Worm (Caenorhabditis elegans) whole organism, young adult: ENCODE results near the gene T10B5.10.

ENCODE experiments used
- F10E7.11 ChIP-seq: sonication (generic microtip); optimal IDR thresholded peaks from 2 replicates; lab custom pipeline; 2017; ENCODE audit warnings: mild to moderate bottlenecking, missing genetic modification characterization, moderate library complexity, missing compliant biosample characterization
- F49E8.2 ChIP-seq: sonication (generic microtip); optimal IDR thresholded peaks from 3 replicates; lab custom pipeline; 2017; ENCODE audit warnings: missing genetic modification characterization, mild to moderate bottlenecking, missing compliant biosample characterization, antibody characterized with exemption, moderate library complexity; ENCODE audit not compliant: insufficient read depth
- F52B5.7 ChIP-seq: sonication (generic microtip); optimal IDR thresholded peaks from 2 replicates; lab custom pipeline; 2016; ENCODE audit warnings: mild to moderate bottlenecking, missing genetic modification characterization, missing compliant biosample characterization
- F55B11.4 ChIP-seq: sonication (generic microtip); optimal IDR thresholded peaks from 2 replicates; lab custom pipeline; 2016; ENCODE audit warnings: missing compliant biosample characterization, missing genetic modification characterization, borderline replicate concordance; ENCODE audit not compliant: insufficient read depth
- K11D2.4 ChIP-seq: fragments of 200-800 bp; sonication (Bioruptor generic); IDR thresholded peaks from 2 replicates; pipeline ENCODE4 v1.3.6; 2022; ENCODE audit warnings: missing genetic modification reagents, missing genetic modification characterization, missing compliant biosample characterization
- K12H6.12 ChIP-seq: fragments of 200-800 bp; sonication (Bioruptor generic); optimal IDR thresholded peaks from 2 replicates; lab custom pipeline; 2018; ENCODE audit warnings: mild to moderate bottlenecking, missing genetic modification characterization, missing compliant biosample characterization
- T26A5.8 ChIP-seq: sonication (generic microtip); optimal IDR thresholded peaks from 2 replicates; lab custom pipeline; 2016; ENCODE audit warnings: missing genetic modification characterization, missing compliant biosample characterization
- Y79H2A.3 ChIP-seq: fragments of 200-800 bp; sonication (Bioruptor generic); conservative IDR thresholded peaks from 2 replicates; pipeline ENCODE4 v1.3.6; 2022; ENCODE audit warnings: missing genetic modification reagents, missing genetic modification characterization, missing compliant biosample characterization
- ama-1 ChIP-seq, 3 experiments: fragments of 150-350 bp in 1 of 3; sonication (generic microtip) in 2 of 3; optimal IDR thresholded peaks; 2 replicates each; lab custom pipeline; 2014 to 2018; ENCODE audit warnings: missing biosample characterization in 2 of 3, missing genetic modification characterization in 2 of 3, missing genetic modification reagents in 2 of 3
- aptf-3 ChIP-seq: fragments of 200-800 bp; sonication (Bioruptor generic); IDR thresholded peaks from 2 replicates; pipeline ENCODE4 v1.3.6; 2022; ENCODE audit warnings: missing genetic modification characterization, missing compliant biosample characterization
- atf-7 ChIP-seq: sonication (generic microtip); optimal IDR thresholded peaks from 2 replicates; lab custom pipeline; 2017; ENCODE audit warnings: mild to moderate bottlenecking, missing genetic modification characterization, missing compliant biosample characterization
- athp-1 ChIP-seq: sonication (generic microtip); optimal IDR thresholded peaks from 2 replicates; lab custom pipeline; 2017; ENCODE audit warnings: mild to moderate bottlenecking, missing genetic modification characterization, missing compliant biosample characterization
- attf-3 ChIP-seq: fragments of 200-800 bp; sonication (Bioruptor generic); conservative IDR thresholded peaks from 2 replicates; pipeline ENCODE4 v1.3.6; 2022; ENCODE audit warnings: missing genetic modification reagents, missing genetic modification characterization, missing compliant biosample characterization
- attf-5 ChIP-seq: fragments of 200-800 bp; sonication (Bioruptor generic); optimal IDR thresholded peaks from 2 replicates; lab custom pipeline; 2018; ENCODE audit warnings: mild to moderate bottlenecking, missing genetic modification characterization, missing compliant biosample characterization
- cebp-1 ChIP-seq, 2 experiments: fragments of 200-800 bp in 1 of 2; sonication (Bioruptor generic) in 1 of 2; sonication (generic microtip) in 1 of 2; IDR thresholded peaks in 1 of 2; optimal IDR thresholded peaks in 1 of 2; 2 replicates each; pipeline versions ENCODE4 v1.3.6 to Lab custom; 2017 to 2022; ENCODE audit warnings: missing compliant biosample characterization in 2 of 2, missing genetic modification characterization in 2 of 2, mild to moderate bottlenecking in 1 of 2, missing genetic modification reagents in 1 of 2, moderate library complexity in 1 of 2
- ceh-40 ChIP-seq: fragments of 200-800 bp; sonication (Bioruptor generic); IDR thresholded peaks from 2 replicates; pipeline ENCODE4 v1.3.6; 2022; ENCODE audit warnings: missing genetic modification characterization, missing compliant biosample characterization
- ceh-58 ChIP-seq: fragments of 200-800 bp; sonication (Bioruptor generic); IDR thresholded peaks from 2 replicates; pipeline ENCODE4 v1.3.6; 2022; ENCODE audit warnings: missing genetic modification characterization, missing compliant biosample characterization
- ceh-91 ChIP-seq: fragments of 200-800 bp; sonication (Bioruptor generic); IDR thresholded peaks from 2 replicates; pipeline ENCODE4 v1.3.6; 2022; ENCODE audit warnings: missing genetic modification reagents, missing genetic modification characterization, missing compliant biosample characterization
- dox-1 ChIP-seq: fragments of 200-800 bp; sonication (Bioruptor generic); IDR thresholded peaks from 2 replicates; pipeline ENCODE4 v1.3.6; 2022; ENCODE audit warnings: missing genetic modification reagents, missing genetic modification characterization, missing compliant biosample characterization
- ekl-4 ChIP-seq: fragments of 200-800 bp; sonication (Bioruptor generic); IDR thresholded peaks from 2 replicates; pipeline ENCODE4 v1.3.6; 2022; ENCODE audit warnings: missing genetic modification reagents, missing genetic modification characterization, missing compliant biosample characterization
- fkh-3 ChIP-seq: sonication (generic microtip); optimal IDR thresholded peaks from 2 replicates; lab custom pipeline; 2016; ENCODE audit warnings: mild to moderate bottlenecking, missing genetic modification characterization, missing compliant biosample characterization
- gei-17 ChIP-seq: fragments of 200-800 bp; sonication (Bioruptor generic); optimal IDR thresholded peaks from 2 replicates; lab custom pipeline; 2018; ENCODE audit warnings: mild to moderate bottlenecking, missing genetic modification characterization, missing compliant biosample characterization
- him-1 ChIP-seq: sonication (generic microtip); optimal IDR thresholded peaks from 2 replicates; lab custom pipeline; 2016; ENCODE audit warnings: missing genotype, missing genetic modification reagents, missing genetic modification characterization, missing compliant biosample characterization
- hmg-1.2 ChIP-seq: fragments of 200-800 bp; sonication (Bioruptor generic); IDR thresholded peaks from 2 replicates; pipeline ENCODE4 v1.3.6; 2022; ENCODE audit warnings: missing genetic modification reagents, missing genetic modification characterization, missing compliant biosample characterization
- hsf-1 ChIP-seq: fragments of 200-800 bp; sonication (Bioruptor generic); IDR thresholded peaks from 2 replicates; pipeline ENCODE4 v1.3.6; 2022; ENCODE audit warnings: missing genetic modification reagents, missing genetic modification characterization, missing compliant biosample characterization
- lag-1 ChIP-seq: fragments of 200-800 bp; sonication (Bioruptor generic); IDR thresholded peaks from 2 replicates; pipeline ENCODE4 v1.3.6; 2022; ENCODE audit warnings: missing genetic modification reagents, missing genetic modification characterization, missing compliant biosample characterization
- let-526 ChIP-seq: fragments of 200-800 bp; sonication (Bioruptor generic); IDR thresholded peaks from 2 replicates; pipeline ENCODE4 v1.3.6; 2022; ENCODE audit warnings: missing genetic modification reagents, missing genetic modification characterization, missing compliant biosample characterization
- lin-40 ChIP-seq: sonication (generic microtip); optimal IDR thresholded peaks from 2 replicates; lab custom pipeline; 2016; ENCODE audit warnings: missing genetic modification characterization, mild to moderate bottlenecking, missing compliant biosample characterization, missing genotype, missing genetic modification reagents
- lin-54 ChIP-seq: fragments of 200-800 bp; sonication (Bioruptor generic); optimal IDR thresholded peaks from 2 replicates; lab custom pipeline; 2018; ENCODE audit warnings: mild to moderate bottlenecking, missing genetic modification characterization, missing compliant biosample characterization
- lir-1 ChIP-seq: fragments of 200-800 bp; sonication (Bioruptor generic); conservative IDR thresholded peaks from 2 replicates; pipeline ENCODE4 v1.3.6; 2022; ENCODE audit warnings: missing genetic modification reagents, missing genetic modification characterization, missing compliant biosample characterization
- madf-10 ChIP-seq: sonication (generic microtip); optimal IDR thresholded peaks from 2 replicates; lab custom pipeline; 2016; ENCODE audit warnings: mild to moderate bottlenecking, missing genetic modification characterization, missing compliant biosample characterization
- madf-6 ChIP-seq: fragments of 200-800 bp; sonication (Bioruptor generic); IDR thresholded peaks from 2 replicates; pipeline ENCODE4 v1.3.6; 2022; ENCODE audit warnings: missing genetic modification reagents, missing genetic modification characterization, missing compliant biosample characterization
- mxl-1 ChIP-seq: sonication (generic microtip); optimal IDR thresholded peaks from 2 replicates; lab custom pipeline; 2016; ENCODE audit warnings: missing genetic modification characterization, missing compliant biosample characterization
- nfyb-1 ChIP-seq: fragments of 200-800 bp; sonication (Bioruptor generic); IDR thresholded peaks from 2 replicates; pipeline ENCODE4 v1.3.6; 2022; ENCODE audit warnings: missing genetic modification reagents, missing genetic modification characterization, missing compliant biosample characterization
- nhr-179 ChIP-seq: sonication (generic microtip); optimal IDR thresholded peaks from 2 replicates; lab custom pipeline; 2016; ENCODE audit warnings: mild to moderate bottlenecking, missing genetic modification characterization, missing compliant biosample characterization
- nhr-90 ChIP-seq: sonication (generic microtip); optimal IDR thresholded peaks from 2 replicates; lab custom pipeline; 2016; ENCODE audit warnings: missing genotype, mild to moderate bottlenecking, missing genetic modification characterization, missing compliant biosample characterization
- pbrm-1 ChIP-seq: fragments of 200-800 bp; sonication (Bioruptor generic); IDR thresholded peaks from 2 replicates; pipeline ENCODE4 v1.3.6; 2022; ENCODE audit warnings: missing genetic modification reagents, missing genetic modification characterization, missing compliant biosample characterization
- snpc-4 ChIP-seq, 5 experiments: fragments of 150-350 bp in 1 of 5; sonication (generic microtip) in 4 of 5; optimal IDR thresholded peaks; 2 replicates each; lab custom pipeline; 2014 to 2018; ENCODE audit warnings: missing genetic modification characterization in 5 of 5, missing biosample characterization in 3 of 5, antibody characterized with exemption in 2 of 5, mild to moderate bottlenecking in 2 of 5, missing compliant biosample characterization in 2 of 5, missing genotype in 2 of 5, moderate library complexity in 2 of 5, missing genetic modification reagents in 1 of 5
- tbp1 ChIP-seq: fragments of 200-800 bp; sonication (Bioruptor generic); optimal IDR thresholded peaks from 2 replicates; lab custom pipeline; 2018; ENCODE audit warnings: mild to moderate bottlenecking, missing genetic modification characterization, missing compliant biosample characterization
- tlf-1 ChIP-seq: fragments of 200-800 bp; sonication (Bioruptor generic); optimal IDR thresholded peaks from 2 replicates; lab custom pipeline; 2018; ENCODE audit warnings: mild to moderate bottlenecking, missing genetic modification characterization, missing compliant biosample characterization
- zfh-2 ChIP-seq: fragments of 200-800 bp; sonication (Bioruptor generic); conservative IDR thresholded peaks from 2 replicates; pipeline ENCODE4 v1.3.6; 2022; ENCODE audit warnings: missing genetic modification reagents, missing genetic modification characterization, missing compliant biosample characterization
- zim-3 ChIP-seq: sonication (generic microtip); optimal IDR thresholded peaks from 2 replicates; lab custom pipeline; 2017; ENCODE audit warnings: mild to moderate bottlenecking, missing genetic modification characterization, moderate library complexity, missing compliant biosample characterization
- ztf-25 ChIP-seq: fragments of 200-800 bp; sonication (Bioruptor generic); IDR thresholded peaks from 2 replicates; pipeline ENCODE4 v1.3.6; 2022; ENCODE audit warnings: missing genetic modification reagents, missing genetic modification characterization, missing compliant biosample characterization
- ztf-26 ChIP-seq: sonication (generic microtip); optimal IDR thresholded peaks from 2 replicates; lab custom pipeline; 2017; ENCODE audit warnings: missing genetic modification characterization, missing compliant biosample characterization
- ztf-28 ChIP-seq: fragments of 200-800 bp; sonication (Bioruptor generic); IDR thresholded peaks from 2 replicates; pipeline ENCODE4 v1.3.6; 2022; ENCODE audit warnings: missing genetic modification reagents, missing genetic modification characterization, missing compliant biosample characterization
- ztf-6 ChIP-seq: fragments of 200-800 bp; sonication (Bioruptor generic); IDR thresholded peaks from 2 replicates; pipeline ENCODE4 v1.3.6; 2022; ENCODE audit warnings: missing genetic modification reagents, missing genetic modification characterization, missing compliant biosample characterization

Gene T10B5.10

ce11 chrV:1875497-1875988 lies 19.5 kb upstream of the T10B5.10 start (continued):
- TF ChIP-seq snpc-4 (GFP tag; optimal IDR thresholded peaks at IDR 0.05; lab: Kevin White, UChicago) (peak; percentile 8), snpc-4 (tag; optimal IDR thresholded peaks at IDR 0.05; lab: Kevin White, UChicago) (peak in 2 of 4 experiments; percentile 15 to 17), zim-3 (tag; lab: Kevin White, UChicago) (peak; percentile 82), attf-3 (peak; percentile 64), him-1 (tag; lab: Kevin White, UChicago) (peak; percentile 60), gei-17 (GFP tag; lab: Kevin White, UChicago) (peak; percentile 53), nhr-90 (no peak), zfh-2 (GFP tag; lab: Robert Waterston, UW) (no peak), ztf-26 (tag; lab: Kevin White, UChicago) (peak; percentile 59), lir-1 (GFP tag; lab: Robert Waterston, UW) (no peak), hmg-1.2 (GFP tag; lab: Robert Waterston, UW) (peak; percentile 48), Y79H2A.3 (GFP tag; lab: Robert Waterston, UW) (peak; percentile 93), K11D2.4 (GFP tag; lab: Robert Waterston, UW) (peak; percentile 43; the same call in 1 of the 2 replicates), F10E7.11 (tag; lab: Kevin White, UChicago) (peak; percentile 93), tlf-1 (GFP tag; lab: Kevin White, UChicago) (peak; percentile 54), aptf-3 (GFP tag; lab: Robert Waterston, UW) (peak; percentile 89), F55B11.4 (no peak), atf-7 (tag; lab: Kevin White, UChicago) (peak; percentile 76), F52B5.7 (tag; lab: Kevin White, UChicago) (peak; percentile 96), ztf-6 (GFP tag; lab: Robert Waterston, UW) (no peak), pbrm-1 (GFP tag; lab: Robert Waterston, UW) (peak; percentile 67; the same call in 1 of the 2 replicates), K12H6.12 (tag; lab: Kevin White, UChicago) (peak; percentile 55), mxl-1 (peak; percentile 9), let-526 (GFP tag; lab: Robert Waterston, UW) (0 out of 2 replicates have a peak, but pooled peaks have one; percentile 28), dox-1 (GFP tag; lab: Robert Waterston, UW) (peak; percentile 59), ceh-58 (GFP tag; lab: Robert Waterston, UW) (peak; percentile 77; the same call in 1 of the 2 replicates), lin-40 (peak; percentile 3), madf-10 (tag; lab: Kevin White, UChicago) (peak; percentile 20), tbp1 (GFP tag; lab: Kevin White, UChicago) (peak; percentile 58), ztf-25 (GFP tag; lab: Robert Waterston, UW) (peak; percentile 77; the same call in 1 of the 2 replicates), attf-5 (GFP tag; lab: Kevin White, UChicago) (peak; percentile 27), ztf-28 (0 out of 2 replicates have a peak, but pooled peaks have one; percentile 60), F49E8.2 (peak; percentile 71), ama-1 (optimal IDR thresholded peaks at IDR 0.05; lab: Kevin White, UChicago) (no peak), ama-1 (GFP tag; optimal IDR thresholded peaks at IDR 0.05; lab: Kevin White, UChicago) (peak in 1 of 2 experiments; percentile 61), cebp-1 (GFP tag; IDR thresholded peaks at IDR 0.05; lab: Robert Waterston, UW) (no peak), cebp-1 (tag; optimal IDR thresholded peaks at IDR 0.05; lab: Kevin White, UChicago) (peak; percentile 78), ekl-4 (GFP tag; lab: Robert Waterston, UW) (peak; percentile 90), lin-54 (GFP tag; lab: Kevin White, UChicago) (peak; percentile 60), ceh-40 (GFP tag; lab: Robert Waterston, UW) (peak; percentile 70; the same call in 1 of the 2 replicates), fkh-3 (peak; percentile 8), hsf-1 (GFP tag; lab: Robert Waterston, UW) (peak; percentile 65), nfyb-1 (peak; percentile 53), athp-1 (peak; percentile 95), lag-1 (GFP tag; lab: Robert Waterston, UW) (no peak), madf-6 (peak; percentile 74), nhr-179 (tag; lab: Kevin White, UChicago) (no peak), ceh-91 (0 out of 2 replicates have a peak, but pooled peaks have one; percentile 27), T26A5.8 (tag; lab: Kevin White, UChicago) (peak; percentile 92)
